Fruit fly (Drosophila melanogaster) whole organism, embryonic: ENCODE measurements around the gene Lerp.

Source experiments
- Adf1 ChIP-seq: fragments of 200-800 bp; sonication (Bioruptor generic); IDR thresholded peaks from 2 replicates; pipeline ENCODE4 v1.3.6; 2022; ENCODE audit warnings: missing biosample characterization, missing genetic modification characterization
- Blimp-1 ChIP-seq: fragments of 200-800 bp; sonication (Bioruptor generic); optimal IDR thresholded peaks from 3 replicates; lab custom pipeline; 2018; ENCODE audit warnings: missing biosample characterization, missing genetic modification characterization, mild to moderate bottlenecking, moderate library complexity, missing genetic modification reagents
- CG1024 ChIP-seq: fragments of 200-800 bp; sonication (Bioruptor generic); IDR thresholded peaks from 2 replicates; pipeline ENCODE4 v1.3.6; 2022; ENCODE audit warnings: missing biosample characterization, missing genetic modification characterization
- CG11723 ChIP-seq: fragments of 200-800 bp; sonication (Bioruptor generic); optimal IDR thresholded peaks from 2 replicates; lab custom pipeline; 2017; ENCODE audit warnings: missing biosample characterization, mild to moderate bottlenecking, missing genetic modification characterization
- CG13424 ChIP-seq: fragments of 200-800 bp; sonication (Bioruptor generic); optimal IDR thresholded peaks from 2 replicates; lab custom pipeline; 2019; ENCODE audit warnings: missing biosample characterization, mild to moderate bottlenecking, missing genetic modification characterization, moderate library complexity
- CG1603 ChIP-seq: fragments of 200-800 bp; sonication (Bioruptor generic); optimal IDR thresholded peaks from 2 replicates; lab custom pipeline; 2019; ENCODE audit warnings: missing biosample characterization, mild to moderate bottlenecking, missing genetic modification characterization, moderate library complexity
- CG17186 ChIP-seq: fragments of 200-800 bp; sonication (Bioruptor generic); optimal IDR thresholded peaks from 3 replicates; lab custom pipeline; 2017; ENCODE audit warnings: missing biosample characterization, missing genetic modification reagents, missing genetic modification characterization
- CG17359 ChIP-seq: fragments of 200-800 bp; sonication (Bioruptor generic); optimal IDR thresholded peaks from 3 replicates; lab custom pipeline; 2018; ENCODE audit warnings: missing biosample characterization, mild to moderate bottlenecking, missing genetic modification characterization, moderate library complexity
- CG18619 ChIP-seq: fragments of 200-800 bp; sonication (Bioruptor generic); optimal IDR thresholded peaks from 3 replicates; lab custom pipeline; 2017; ENCODE audit warnings: missing biosample characterization, mild to moderate bottlenecking, missing genetic modification characterization
- CG2116 ChIP-seq: fragments of 200-800 bp; sonication (Bioruptor generic); optimal IDR thresholded peaks from 3 replicates; lab custom pipeline; 2018; ENCODE audit warnings: missing biosample characterization, mild to moderate bottlenecking, missing genetic modification characterization
- CG30403 ChIP-seq: fragments of 200-800 bp; sonication (Bioruptor generic); optimal IDR thresholded peaks from 3 replicates; lab custom pipeline; 2016; ENCODE audit warnings: missing biosample characterization, missing genetic modification characterization
- CG31441 ChIP-seq: fragments of 200-800 bp; sonication (Bioruptor generic); IDR thresholded peaks from 2 replicates; pipeline ENCODE4 v1.3.6; 2022; ENCODE audit warnings: missing biosample characterization, missing genetic modification characterization
- CG3407 ChIP-seq: fragments of 200-800 bp; sonication (Bioruptor generic); optimal IDR thresholded peaks from 2 replicates; lab custom pipeline; 2018; ENCODE audit warnings: missing biosample characterization, mild to moderate bottlenecking, missing genetic modification characterization
- CG34422 ChIP-seq: fragments of 200-800 bp; sonication (Bioruptor generic); IDR thresholded peaks from 3 replicates; pipeline ENCODE4 v1.3.6; 2022; ENCODE audit warnings: missing biosample characterization, missing genetic modification characterization
- CG4730 ChIP-seq: fragments of 200-800 bp; sonication (Bioruptor generic); IDR thresholded peaks from 2 replicates; pipeline ENCODE4 v1.3.6; 2022; ENCODE audit warnings: missing biosample characterization, missing genetic modification characterization
- CG4820 ChIP-seq: fragments of 200-800 bp; sonication (Bioruptor generic); optimal IDR thresholded peaks from 3 replicates; lab custom pipeline; 2016; ENCODE audit warnings: missing biosample characterization, missing genetic modification characterization
- CG5180 ChIP-seq: fragments of 200-800 bp; sonication (Bioruptor generic); optimal IDR thresholded peaks from 3 replicates; lab custom pipeline; 2017; ENCODE audit warnings: missing biosample characterization, missing genetic modification characterization, mild to moderate bottlenecking, moderate library complexity, missing genetic modification reagents
- CG5245 ChIP-seq: fragments of 200-800 bp; sonication (Bioruptor generic); optimal IDR thresholded peaks from 3 replicates; lab custom pipeline; 2016; ENCODE audit warnings: missing biosample characterization, missing genetic modification characterization
- CG6854 ChIP-seq: fragments of 200-800 bp; sonication (Bioruptor generic); optimal IDR thresholded peaks from 3 replicates; lab custom pipeline; 2017; ENCODE audit warnings: missing biosample characterization, mild to moderate bottlenecking, missing genetic modification characterization
- CG7839 ChIP-seq: fragments of 200-800 bp; sonication (Bioruptor generic); optimal IDR thresholded peaks from 3 replicates; lab custom pipeline; 2018; ENCODE audit warnings: missing biosample characterization, mild to moderate bottlenecking, missing genetic modification characterization, moderate library complexity
- Deaf1 ChIP-seq: fragments of 200-800 bp; optimal IDR thresholded peaks from 3 replicates; lab custom pipeline; 2019; ENCODE audit warnings: missing biosample characterization, mild to moderate bottlenecking, missing genetic modification characterization, moderate library complexity
- Dp ChIP-seq: fragments of 200-800 bp; sonication (Bioruptor generic); optimal IDR thresholded peaks from 2 replicates; lab custom pipeline; 2018; ENCODE audit warnings: missing biosample characterization, mild to moderate bottlenecking, missing genetic modification characterization, moderate library complexity
- Elba2 ChIP-seq: fragments of 200-800 bp; sonication (Bioruptor generic); optimal IDR thresholded peaks from 3 replicates; lab custom pipeline; 2016; ENCODE audit warnings: missing biosample characterization, missing genetic modification characterization
- Kr ChIP-seq: fragments of 200-800 bp; sonication (Bioruptor generic); optimal IDR thresholded peaks from 2 replicates; lab custom pipeline; 2017; ENCODE audit warnings: missing biosample characterization, mild to moderate bottlenecking, missing genetic modification characterization
- MESR4 ChIP-seq: fragments of 200-800 bp; sonication (Bioruptor generic); optimal IDR thresholded peaks from 2 replicates; lab custom pipeline; 2018; ENCODE audit warnings: missing biosample characterization, mild to moderate bottlenecking, missing genetic modification characterization, moderate library complexity
- Neu2 ChIP-seq: fragments of 200-800 bp; sonication (Bioruptor generic); optimal IDR thresholded peaks from 3 replicates; lab custom pipeline; 2016; ENCODE audit warnings: missing biosample characterization, missing genetic modification characterization, borderline replicate concordance
- Rfx ChIP-seq: fragments of 200-800 bp; sonication (Bioruptor generic); IDR thresholded peaks from 2 replicates; pipeline ENCODE4 v1.3.6; 2022; ENCODE audit warnings: missing biosample characterization, missing genetic modification characterization
- Sox100B ChIP-seq: fragments of 200-800 bp; sonication (Bioruptor generic); optimal IDR thresholded peaks from 3 replicates; lab custom pipeline; 2018; ENCODE audit warnings: missing biosample characterization, mild to moderate bottlenecking, missing genetic modification characterization
- Xbp1 ChIP-seq: fragments of 200-800 bp; sonication (Bioruptor generic); optimal IDR thresholded peaks from 3 replicates; lab custom pipeline; 2016; ENCODE audit warnings: missing biosample characterization, mild to moderate bottlenecking, missing genetic modification characterization
- ara ChIP-seq: fragments of 200-800 bp; sonication (Bioruptor generic); IDR thresholded peaks from 2 replicates; pipeline ENCODE4 v1.3.6; 2022; ENCODE audit warnings: missing biosample characterization, missing genetic modification characterization
- cato ChIP-seq: fragments of 200-800 bp; sonication (Bioruptor generic); optimal IDR thresholded peaks from 2 replicates; lab custom pipeline; 2016; ENCODE audit warnings: missing biosample characterization, missing genetic modification characterization, borderline replicate concordance
- corto ChIP-seq: fragments of 200-800 bp; sonication (Bioruptor generic); optimal IDR thresholded peaks from 2 replicates; lab custom pipeline; 2016; ENCODE audit warnings: missing biosample characterization, mild to moderate bottlenecking, missing genetic modification characterization, moderate library complexity
- cwo ChIP-seq: fragments of 200-800 bp; sonication (Bioruptor generic); optimal IDR thresholded peaks from 3 replicates; lab custom pipeline; 2017; ENCODE audit warnings: missing biosample characterization, missing genetic modification characterization, mild to moderate bottlenecking, moderate library complexity, missing genetic modification reagents
- da ChIP-seq: fragments of 200-800 bp; sonication (Bioruptor generic); optimal IDR thresholded peaks from 2 replicates; lab custom pipeline; 2016; ENCODE audit warnings: missing biosample characterization, missing genetic modification characterization
- danr ChIP-seq: fragments of 200-800 bp; sonication (Bioruptor generic); IDR thresholded peaks from 2 replicates; pipeline ENCODE4 v1.3.6; 2022; ENCODE audit warnings: missing biosample characterization, missing genetic modification characterization
- dpn ChIP-seq, 2 experiments: fragments of 200-800 bp; sonication (Bioruptor generic); optimal IDR thresholded peaks; 3 replicates each; lab custom pipeline; 2016; ENCODE audit warnings: missing biosample characterization in 2 of 2, missing genetic modification characterization in 2 of 2
- emc ChIP-seq: fragments of 200-800 bp; sonication (Bioruptor generic); optimal IDR thresholded peaks from 2 replicates; lab custom pipeline; 2016; ENCODE audit warnings: missing biosample characterization, missing genetic modification characterization
- gsb ChIP-seq: fragments of 200-800 bp; sonication (Bioruptor generic); IDR thresholded peaks from 2 replicates; pipeline ENCODE4 v1.3.6; 2022; ENCODE audit warnings: missing biosample characterization, missing genetic modification characterization
- h ChIP-seq: fragments of >200 bp; optimal IDR thresholded peaks from 2 replicates; lab custom pipeline; 2017
- ham ChIP-seq: fragments of 200-800 bp; sonication (Bioruptor generic); IDR thresholded peaks from 2 replicates; pipeline ENCODE4 v1.3.6; 2022; ENCODE audit warnings: missing biosample characterization, missing genetic modification characterization
- hth ChIP-seq: fragments of >200 bp; optimal IDR thresholded peaks from 2 replicates; lab custom pipeline; 2017; ENCODE audit warnings: inconsistent platforms
- kni ChIP-seq: fragments of 200-800 bp; sonication (Bioruptor generic); optimal IDR thresholded peaks from 3 replicates; lab custom pipeline; 2017; ENCODE audit warnings: mild to moderate bottlenecking, missing biosample characterization, missing genetic modification reagents, missing genetic modification characterization
- lmd ChIP-seq: fragments of 200-800 bp; sonication (Bioruptor generic); IDR thresholded peaks from 2 replicates; pipeline ENCODE4 v1.3.6; 2022; ENCODE audit warnings: missing biosample characterization, missing genetic modification characterization
- oc ChIP-seq: fragments of 200-800 bp; sonication (Bioruptor generic); optimal IDR thresholded peaks from 2 replicates; lab custom pipeline; 2018; ENCODE audit warnings: missing biosample characterization, mild to moderate bottlenecking, missing genetic modification characterization, moderate library complexity
- prd ChIP-seq, 3 experiments: fragments of >200 bp in 2 of 3; fragments of 200-800 bp in 1 of 3; sonication (Bioruptor generic) in 1 of 3; optimal IDR thresholded peaks in 2 of 3; IDR thresholded peaks in 1 of 3; 2 replicates in 2 of 3; 3 replicates in 1 of 3; pipeline versions ENCODE4 v1.3.6 to Lab custom; 2017 to 2022; ENCODE audit warnings: missing biosample characterization in 1 of 3, missing genetic modification characterization in 1 of 3
- row ChIP-seq: fragments of 200-800 bp; sonication (Bioruptor generic); IDR thresholded peaks from 3 replicates; pipeline ENCODE4 v1.3.6; 2022; ENCODE audit warnings: missing biosample characterization, missing genetic modification characterization
- salm ChIP-seq: fragments of 200-800 bp; sonication (Bioruptor generic); optimal IDR thresholded peaks from 2 replicates; lab custom pipeline; 2018; ENCODE audit warnings: missing biosample characterization, mild to moderate bottlenecking, missing genetic modification characterization
- sc ChIP-seq, 3 experiments: fragments of >200 bp in 2 of 3; fragments of 200-800 bp in 1 of 3; sonication (Bioruptor generic) in 1 of 3; optimal IDR thresholded peaks; 2 replicates in 2 of 3; 3 replicates in 1 of 3; lab custom pipeline; 2017; ENCODE audit warnings: mild to moderate bottlenecking in 1 of 3, missing biosample characterization in 1 of 3, missing genetic modification characterization in 1 of 3, missing genetic modification reagents in 1 of 3
- ssp ChIP-seq: fragments of 200-800 bp; sonication (Bioruptor generic); IDR thresholded peaks from 2 replicates; pipeline ENCODE4 v1.3.6; 2022; ENCODE audit warnings: missing biosample characterization, missing genetic modification characterization
- toy ChIP-seq: fragments of 200-800 bp; sonication (Bioruptor generic); IDR thresholded peaks from 2 replicates; pipeline ENCODE4 v1.3.6; 2022; ENCODE audit warnings: missing biosample characterization, missing genetic modification characterization

Gene Lerp

dm6 chr3R:26886283-26886689, 23.4 kb upstream of the Lerp start:
- TF ChIP-seq danr (no peak), CG5245 (GFP tag; lab: Kevin White, UChicago) (no peak), MESR4 (GFP tag; lab: Kevin White, UChicago) (no peak), CG2116 (peak; percentile 51), Adf1 (GFP tag; lab: Robert Waterston, UW) (no peak), CG17186 (GFP tag; lab: Kevin White, UChicago) (peak; percentile 17), ham (GFP tag; lab: Robert Waterston, UW) (no peak), corto (GFP tag; lab: Kevin White, UChicago) (no peak), lmd (GFP tag; lab: Robert Waterston, UW) (peak; percentile 70), Kr (GFP tag; lab: Kevin White, UChicago) (peak; percentile 79), CG1603 (peak; percentile 5), prd (optimal IDR thresholded peaks at IDR 0.05; lab: Kevin White, UChicago) (no peak), prd (GFP tag; IDR thresholded peaks at IDR 0.05; lab: Robert Waterston, UW) (peak; percentile 83), Deaf1 (tag; lab: Kevin White, UChicago) (peak; percentile 74), CG13424 (peak; percentile 74), ara (GFP tag; lab: Robert Waterston, UW) (peak; percentile 67), gsb (GFP tag; lab: Robert Waterston, UW) (0 out of 2 replicates have a peak, but pooled peaks have one; percentile 20), row (GFP tag; lab: Robert Waterston, UW) (peak; percentile 86), toy (GFP tag; lab: Robert Waterston, UW) (no peak), CG34422 (GFP tag; lab: Robert Waterston, UW) (peak; percentile 35; the same call in 1 of the 3 replicates), Blimp-1 (GFP tag; lab: Kevin White, UChicago) (peak; percentile 73), cwo (peak; percentile 49), salm (tag; lab: Kevin White, UChicago) (peak; percentile 43), Dp (GFP tag; lab: Kevin White, UChicago) (no peak), h (lab: Kevin White, UChicago) (no peak), CG5180 (peak; percentile 49), CG17359 (tag; lab: Kevin White, UChicago) (peak; percentile 62), kni (peak; percentile 6), CG11723 (GFP tag; lab: Kevin White, UChicago) (peak; percentile 47), ssp (no peak), CG4730 (GFP tag; lab: Robert Waterston, UW) (peak; percentile 44), Rfx (GFP tag; lab: Robert Waterston, UW) (peak; percentile 55), dpn (GFP tag; optimal IDR thresholded peaks at IDR 0.05; lab: Kevin White, UChicago) (peak in 1 of 2 experiments; percentile 37), Xbp1 (GFP tag; lab: Kevin White, UChicago) (peak; percentile 59), CG1024 (GFP tag; lab: Robert Waterston, UW) (0 out of 2 replicates have a peak, but pooled peaks have one; percentile 22), sc (optimal IDR thresholded peaks at IDR 0.05; lab: Kevin White, UChicago) (no peak), sc (GFP tag; optimal IDR thresholded peaks at IDR 0.05; lab: Kevin White, UChicago) (peak; percentile 65), da (GFP tag; lab: Kevin White, UChicago) (no peak), Elba2 (no peak), Sox100B (peak; percentile 78), CG6854 (GFP tag; lab: Kevin White, UChicago) (peak; percentile 23), hth (lab: Kevin White, UChicago) (no peak), CG4820 (GFP tag; lab: Kevin White, UChicago) (peak; percentile 25), oc (peak; percentile 55), CG7839 (tag; lab: Kevin White, UChicago) (peak; percentile 82), CG18619 (GFP tag; lab: Kevin White, UChicago) (peak; percentile 61), CG3407 (GFP tag; lab: Kevin White, UChicago) (peak; percentile 59), cato (GFP tag; lab: Kevin White, UChicago) (no peak), CG30403 (GFP tag; lab: Kevin White, UChicago) (peak; percentile 65), emc (GFP tag; lab: Kevin White, UChicago) (no peak), CG31441 (GFP tag; lab: Robert Waterston, UW) (peak; percentile 81), Neu2 (GFP tag; lab: Kevin White, UChicago) (no peak)
